Fruit fly (Drosophila melanogaster): ENCODE results near the gene CG32269.

CG32269 gene

DNA sequence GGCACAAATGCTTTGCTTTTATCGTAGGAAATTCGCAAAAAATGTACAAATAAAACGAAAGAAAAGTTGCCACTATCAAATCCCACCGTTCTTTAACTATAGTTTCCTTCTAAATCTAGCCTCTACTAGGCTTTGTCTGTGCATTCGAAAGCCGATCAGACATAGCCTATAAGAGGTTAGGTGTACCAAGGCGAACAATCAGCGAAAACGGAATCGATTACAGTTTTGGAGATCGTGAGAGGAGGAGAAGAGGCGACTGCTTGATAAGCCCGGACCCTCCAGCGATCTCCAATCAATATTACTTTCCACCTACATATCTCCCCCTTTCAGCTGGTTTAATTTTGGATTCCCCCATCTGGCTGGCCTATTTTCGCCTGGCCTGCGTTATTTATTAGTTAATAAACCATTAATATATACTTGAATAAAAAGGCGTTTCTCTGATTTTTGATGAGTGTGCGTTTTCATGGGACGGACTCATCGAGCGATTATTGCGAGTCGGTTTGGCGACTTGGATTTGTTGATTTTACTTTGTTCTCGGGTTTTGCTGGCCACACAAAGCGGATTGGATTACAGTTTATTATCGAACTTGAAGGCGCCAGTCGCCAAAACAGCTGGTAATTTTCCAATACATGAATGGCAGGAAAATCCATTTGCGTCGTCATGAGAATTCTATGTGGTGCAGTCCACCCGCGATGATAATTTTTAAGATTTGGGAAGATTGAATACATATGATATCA lies 42.3 kb upstream of the CG32269 start:
- TF ChIP-seq CG13204 (GFP tag; optimal IDR thresholded peaks at IDR 0.05) (no peak), CG15710 (tag; optimal IDR thresholded peaks at IDR 0.05) (no peak), CG4496 (GFP tag; IDR thresholded peaks at IDR 0.05) (no peak), rn (GFP tag; IDR thresholded peaks at IDR 0.05) (no peak), Pif1B (GFP tag; optimal IDR thresholded peaks at IDR 0.05) (no peak), CG12605 (GFP tag; IDR thresholded peaks at IDR 0.05) (no peak), CG32121 (GFP tag; IDR thresholded peaks at IDR 0.05) (no peak), Pif1A (GFP tag; optimal IDR thresholded peaks at IDR 0.05) (no peak), CG9948 (tag; optimal IDR thresholded peaks at IDR 0.05) (no peak), CG8301 (tag; optimal IDR thresholded peaks at IDR 0.05) (no peak), gl (tag; optimal IDR thresholded peaks at IDR 0.05) (no peak), EcR (GFP tag; optimal IDR thresholded peaks at IDR 0.05) (no peak), CG10348 (GFP tag; IDR thresholded peaks at IDR 0.05) (no peak), Snoo (tag; optimal IDR thresholded peaks at IDR 0.05) (no peak), Ets98B (GFP tag; IDR thresholded peaks at IDR 0.05) (no peak), CG34367 (tag; optimal IDR thresholded peaks at IDR 0.05) (no peak), D1 (tag; optimal IDR thresholded peaks at IDR 0.05) (no peak), CG8159 (tag; optimal IDR thresholded peaks at IDR 0.05) (no peak), fd96Ca (GFP tag; IDR thresholded peaks at IDR 0.05) (no peak), CG17806 (tag; optimal IDR thresholded peaks at IDR 0.05) (no peak)

DNA sequence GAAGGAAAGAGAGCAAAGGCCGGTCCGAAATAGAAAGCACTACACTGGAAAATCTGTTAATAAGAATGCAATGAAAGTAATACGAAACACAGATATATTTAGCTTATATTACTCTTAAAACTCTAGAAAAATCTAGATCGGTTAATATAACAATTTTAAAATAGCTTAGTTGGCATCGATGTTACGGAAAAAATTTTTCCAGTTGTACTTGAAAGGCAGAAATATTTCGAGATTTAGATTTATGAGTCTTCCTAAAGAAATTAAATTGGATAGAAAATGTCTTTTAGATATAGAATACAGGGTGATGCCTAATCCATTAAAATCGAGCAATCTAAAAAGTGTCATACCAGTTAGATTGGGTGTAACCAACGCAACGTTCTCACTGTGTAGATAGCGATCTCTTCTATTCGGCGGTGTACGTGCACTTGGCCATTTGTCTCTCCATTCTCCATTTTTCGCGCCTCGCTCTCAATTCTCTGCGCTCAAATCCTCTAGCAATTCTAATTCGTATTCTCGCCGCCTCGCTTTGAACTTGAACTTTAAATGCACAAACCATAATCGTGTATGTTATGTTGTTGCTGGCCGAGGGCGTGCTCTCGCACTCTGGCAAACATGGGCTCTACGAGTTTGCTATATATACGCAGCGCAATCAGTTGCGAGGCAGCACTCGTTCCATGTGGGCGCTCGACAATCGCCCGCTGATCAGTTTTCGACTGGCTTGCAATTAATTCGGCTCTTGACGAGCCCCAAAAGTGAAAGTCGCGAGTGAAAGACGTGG lies 41.4 kb upstream of the CG32269 start:
- TF ChIP-seq CG10348 (GFP tag; IDR thresholded peaks at IDR 0.05) (peak; percentile 73), fd96Ca (GFP tag; IDR thresholded peaks at IDR 0.05) (peak; percentile 78), EcR (GFP tag; optimal IDR thresholded peaks at IDR 0.05) (no peak), CG32121 (GFP tag; IDR thresholded peaks at IDR 0.05) (peak; percentile 80), CG14655 (GFP tag; optimal IDR thresholded peaks at IDR 0.05) (peak; percentile 98), CG12605 (GFP tag; IDR thresholded peaks at IDR 0.05) (0 out of 2 replicates have a peak, but pooled peaks have one; percentile 8), Pif1B (GFP tag; optimal IDR thresholded peaks at IDR 0.05) (peak; percentile 72), CG13204 (GFP tag; optimal IDR thresholded peaks at IDR 0.05) (peak; percentile 34), D1 (tag; optimal IDR thresholded peaks at IDR 0.05) (peak; percentile 52), CG8159 (tag; optimal IDR thresholded peaks at IDR 0.05) (peak; percentile 63), Pif1A (GFP tag; optimal IDR thresholded peaks at IDR 0.05) (peak; percentile 81), CG8301 (tag; optimal IDR thresholded peaks at IDR 0.05) (peak; percentile 96), CG17806 (tag; optimal IDR thresholded peaks at IDR 0.05) (peak; percentile 71), Ets98B (GFP tag; IDR thresholded peaks at IDR 0.05) (peak; percentile 76), CG9948 (tag; optimal IDR thresholded peaks at IDR 0.05) (peak; percentile 85), rn (GFP tag; IDR thresholded peaks at IDR 0.05) (peak; percentile 12; the same call in 1 of the 2 replicates), gl (tag; optimal IDR thresholded peaks at IDR 0.05) (no peak), CG34367 (tag; optimal IDR thresholded peaks at IDR 0.05) (peak; percentile 72), Snoo (tag; optimal IDR thresholded peaks at IDR 0.05) (no peak), CG4496 (GFP tag; IDR thresholded peaks at IDR 0.05) (peak; percentile 85), CG15710 (tag; optimal IDR thresholded peaks at IDR 0.05) (peak; percentile 64)

DNA sequence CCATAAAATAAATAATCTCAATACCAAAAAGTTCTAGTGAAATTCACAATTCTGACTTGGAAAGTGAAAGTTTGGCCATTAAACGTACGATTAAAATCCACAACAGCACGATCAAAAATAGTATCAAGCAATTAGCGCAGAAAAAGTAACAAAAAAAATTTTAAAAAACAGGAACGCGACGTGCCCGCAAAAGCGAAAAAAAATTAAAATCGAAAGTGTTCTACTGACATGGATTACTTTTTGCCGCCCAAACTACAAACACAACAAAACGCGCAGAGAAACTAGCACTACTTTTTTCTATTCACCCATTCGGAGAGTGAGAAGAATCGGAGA lies 40.8 kb upstream of the CG32269 start:
- TF ChIP-seq CG15710 (tag; optimal IDR thresholded peaks at IDR 0.05) (no peak), CG9948 (tag; optimal IDR thresholded peaks at IDR 0.05) (no peak), CG8301 (tag; optimal IDR thresholded peaks at IDR 0.05) (no peak), CG4496 (GFP tag; IDR thresholded peaks at IDR 0.05) (no peak), fd96Ca (GFP tag; IDR thresholded peaks at IDR 0.05) (no peak), CG10348 (GFP tag; IDR thresholded peaks at IDR 0.05) (no peak), CG14655 (GFP tag; optimal IDR thresholded peaks at IDR 0.05) (no peak), CG34367 (tag; optimal IDR thresholded peaks at IDR 0.05) (no peak), EcR (GFP tag; optimal IDR thresholded peaks at IDR 0.05) (no peak), rn (GFP tag; IDR thresholded peaks at IDR 0.05) (no peak), CG8159 (tag; optimal IDR thresholded peaks at IDR 0.05) (no peak), D1 (tag; optimal IDR thresholded peaks at IDR 0.05) (no peak)

DNA sequence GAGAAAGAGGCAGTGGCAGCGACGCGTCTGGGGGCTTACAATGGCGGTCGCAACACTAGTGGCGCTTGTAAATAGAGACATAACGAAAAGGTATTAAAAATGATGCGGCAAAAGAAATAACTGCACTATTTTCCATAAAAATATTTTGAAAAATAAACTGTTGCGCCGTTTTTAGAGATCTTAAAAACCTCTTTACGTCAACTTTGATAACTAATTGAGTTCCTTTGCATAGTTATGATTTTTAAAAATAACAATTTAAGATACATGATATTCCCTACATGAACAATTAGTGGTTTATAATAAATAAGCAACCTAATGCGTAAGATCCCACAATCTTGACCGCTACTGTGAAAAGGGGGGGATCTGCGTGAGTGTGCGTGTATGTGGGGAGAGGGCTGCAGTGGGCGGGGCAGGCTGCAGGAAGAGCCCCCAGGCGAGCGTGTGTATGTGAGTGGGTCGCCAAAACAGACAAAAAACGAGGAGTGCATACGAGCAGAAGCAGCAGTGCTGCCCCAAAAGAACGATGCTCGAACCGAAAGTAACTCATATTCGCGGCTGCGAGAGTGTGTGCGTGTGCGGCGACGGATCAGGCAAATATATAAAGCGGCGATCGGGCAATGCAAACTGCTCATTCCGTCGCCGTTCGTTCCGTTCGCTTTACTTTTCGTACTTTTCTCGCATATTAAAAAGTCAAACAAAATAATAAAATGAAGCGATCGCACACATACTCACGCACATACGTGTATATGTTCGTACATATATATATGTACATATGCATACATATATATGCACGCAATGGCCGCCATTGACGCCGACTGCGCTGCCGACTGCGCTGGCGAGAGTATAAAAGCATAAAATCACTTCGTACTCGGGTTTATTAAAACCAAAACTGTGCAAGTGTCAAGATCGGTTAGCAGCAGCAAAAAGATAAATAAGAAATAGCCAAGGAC lies 40.2 kb upstream of the CG32269 start:
- TF ChIP-seq CG8159 (tag; optimal IDR thresholded peaks at IDR 0.05) (peak; percentile 99), gl (tag; optimal IDR thresholded peaks at IDR 0.05) (peak; percentile 84), CG9948 (tag; optimal IDR thresholded peaks at IDR 0.05) (peak; percentile 98), fd96Ca (GFP tag; IDR thresholded peaks at IDR 0.05) (peak; percentile 82; the same call in 2 of the 3 replicates), rn (GFP tag; IDR thresholded peaks at IDR 0.05) (peak; percentile 66; the same call in 1 of the 2 replicates), CG12605 (GFP tag; IDR thresholded peaks at IDR 0.05) (peak; percentile 72), EcR (GFP tag; optimal IDR thresholded peaks at IDR 0.05) (peak; percentile 90), CG14655 (GFP tag; optimal IDR thresholded peaks at IDR 0.05) (peak; percentile 93), Ets98B (GFP tag; IDR thresholded peaks at IDR 0.05) (peak; percentile 69), Pif1A (GFP tag; optimal IDR thresholded peaks at IDR 0.05) (peak; percentile 96), CG13204 (GFP tag; optimal IDR thresholded peaks at IDR 0.05) (peak; percentile 94), CG17806 (tag; optimal IDR thresholded peaks at IDR 0.05) (peak; percentile 95), D1 (tag; optimal IDR thresholded peaks at IDR 0.05) (peak; percentile 97), Pif1B (GFP tag; optimal IDR thresholded peaks at IDR 0.05) (peak; percentile 94), CG8301 (tag; optimal IDR thresholded peaks at IDR 0.05) (peak; percentile 91), CG34367 (tag; optimal IDR thresholded peaks at IDR 0.05) (peak; percentile 96), CG10348 (GFP tag; IDR thresholded peaks at IDR 0.05) (no peak; the same call in 1 of the 2 replicates), CG15710 (tag; optimal IDR thresholded peaks at IDR 0.05) (peak; percentile 98), CG4496 (GFP tag; IDR thresholded peaks at IDR 0.05) (peak; percentile 67), Snoo (tag; optimal IDR thresholded peaks at IDR 0.05) (peak; percentile 47), CG32121 (GFP tag; IDR thresholded peaks at IDR 0.05) (peak; percentile 83)
